Worm (Caenorhabditis elegans) whole organism, mixed stage, embryonic: ENCODE data around the gene F54D11.4.

Experiments used
- flh-1 ChIP-seq: fragments of 200-800 bp; sonication (Bioruptor generic); optimal IDR thresholded peaks from 2 replicates; lab custom pipeline; 2018; ENCODE audit warnings: mild to moderate bottlenecking, missing genetic modification characterization, moderate library complexity, missing compliant biosample characterization
- mab-5 ChIP-seq: fragments of 150-350 bp; optimal IDR thresholded peaks from 2 replicates; lab custom pipeline; 2014; ENCODE audit warnings: missing biosample characterization, missing genetic modification characterization
- nhr-2 ChIP-seq: fragments of 150-350 bp; optimal IDR thresholded peaks from 2 replicates; lab custom pipeline; 2014; ENCODE audit warnings: missing biosample characterization, missing genetic modification characterization

DNA sequence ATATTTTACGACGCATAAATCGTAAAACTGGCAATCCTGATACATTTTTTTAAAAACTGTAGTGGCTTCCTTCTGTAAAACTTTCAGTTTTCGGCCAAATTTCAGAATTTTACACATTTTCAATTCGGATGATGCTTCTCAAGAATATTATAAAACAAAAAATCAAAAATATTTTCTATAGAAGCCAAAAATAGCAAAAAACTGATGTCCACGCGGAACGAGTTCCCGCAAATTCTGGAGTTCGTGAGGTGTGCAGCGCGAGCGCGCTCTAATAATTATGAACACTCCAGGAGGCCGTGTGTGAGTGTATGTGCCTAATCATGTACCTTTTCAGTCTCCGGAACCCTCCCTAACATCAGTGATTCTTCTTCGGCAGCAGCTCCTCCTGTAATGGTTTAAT, 1.3 kb downstream of the F54D11.4 start, which contains the start of gene sumv-2:
- TF ChIP-seq flh-1: no peak
- TF ChIP-seq mab-5: no peak
- TF ChIP-seq nhr-2 (tag; lab: Kevin White, UChicago): no peak
